Worm (Caenorhabditis elegans): ENCODE results near the gene daf-15.

Gene daf-15

DNA sequence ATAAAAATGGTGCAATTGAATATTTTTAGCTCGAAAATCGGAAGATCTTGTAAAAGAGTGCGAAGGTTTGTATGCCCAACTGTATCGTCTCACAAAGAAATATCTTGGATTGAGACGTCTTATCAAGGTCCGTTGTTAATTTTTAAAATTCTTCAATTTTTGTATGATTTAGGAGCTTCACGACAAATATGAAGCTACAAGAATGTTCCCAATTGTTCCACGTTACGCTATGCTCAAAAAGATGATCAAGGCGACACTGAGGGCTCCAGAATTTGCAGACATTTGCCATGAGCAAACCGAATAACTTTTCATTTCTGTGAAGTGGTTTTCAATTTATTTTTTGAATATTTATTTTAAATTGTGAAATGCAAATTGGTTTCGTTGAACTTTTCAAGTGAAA is 52.7 kb downstream of the daf-15 start (continued):
- TF ChIP-seq nhr-179 (tag; optimal IDR thresholded peaks at IDR 0.05) (no peak), Y56A3A.18 (GFP tag; IDR thresholded peaks at IDR 0.05) (peak; percentile 83), attf-3 (GFP tag; conservative IDR thresholded peaks at IDR 0.05) (no peak), lsl-1 (GFP tag; optimal IDR thresholded peaks at IDR 0.05) (peak; percentile 6), C17E4.6 (GFP tag; IDR thresholded peaks at IDR 0.05) (no peak), Y53G8AR.9 (GFP tag; conservative IDR thresholded peaks at IDR 0.05) (peak; percentile 82), ceh-100 (GFP tag; IDR thresholded peaks at IDR 0.05) (no peak), somi-1 (GFP tag; optimal IDR thresholded peaks at IDR 0.05) (no peak), unc-130 (GFP tag; optimal IDR thresholded peaks at IDR 0.05) (no peak), nfya-1 (tag; optimal IDR thresholded peaks at IDR 0.05; ENCODE audit: borderline replicate concordance, insufficient read depth) (no peak), F33H1.4 (GFP tag; IDR thresholded peaks at IDR 0.05) (no peak), mcd-1 (GFP tag; IDR thresholded peaks at IDR 0.05) (no peak), Y79H2A.3 (GFP tag; conservative IDR thresholded peaks at IDR 0.05) (no peak), him-1 (tag; optimal IDR thresholded peaks at IDR 0.05) (peak; percentile 62), ekl-4 (GFP tag; IDR thresholded peaks at IDR 0.05) (peak; percentile 78; the same call in 1 of the 2 replicates), madf-3 (GFP tag; IDR thresholded peaks at IDR 0.05) (peak; percentile 80), ztf-22 (GFP tag; optimal IDR thresholded peaks at IDR 0.05) (no peak), ceh-27 (GFP tag; optimal IDR thresholded peaks at IDR 0.05) (no peak), B0019.2 (GFP tag; conservative IDR thresholded peaks at IDR 0.05) (no peak), tbp1 (GFP tag; optimal IDR thresholded peaks at IDR 0.05) (no peak), hmg-1.2 (GFP tag; IDR thresholded peaks at IDR 0.05) (peak; percentile 30; the same call in 1 of the 2 replicates), aptf-3 (GFP tag; IDR thresholded peaks at IDR 0.05) (no peak), ztf-25 (GFP tag; IDR thresholded peaks at IDR 0.05) (no peak), ceh-91 (GFP tag; IDR thresholded peaks at IDR 0.05) (no peak), ceh-40 (GFP tag; IDR thresholded peaks at IDR 0.05) (no peak), ceh-79 (tag; optimal IDR thresholded peaks at IDR 0.05) (no peak), nhr-27 (tag; optimal IDR thresholded peaks at IDR 0.05) (no peak), rec-8 (tag; optimal IDR thresholded peaks at IDR 0.05) (no peak), snpc-3.4 (tag; optimal IDR thresholded peaks at IDR 0.05) (peak; percentile 12), madf-8 (GFP tag; conservative IDR thresholded peaks at IDR 0.05) (no peak), atf-7 (tag; optimal IDR thresholded peaks at IDR 0.05) (peak; percentile 23), hlh-12 (tag; optimal IDR thresholded peaks at IDR 0.05) (no peak), snpc-1.3 (tag; optimal IDR thresholded peaks at IDR 0.05; ENCODE audit: insufficient read depth) (peak; percentile 24), C06A6.2 (GFP tag; conservative IDR thresholded peaks at IDR 0.05) (no peak; the same call in 1 of the 2 replicates), hrde-1 (tag; optimal IDR thresholded peaks at IDR 0.05; ENCODE audit: borderline replicate concordance) (no peak), F55B11.4 (tag; optimal IDR thresholded peaks at IDR 0.05; ENCODE audit: borderline replicate concordance, insufficient read depth) (no peak), ets-4 (GFP tag; optimal IDR thresholded peaks at IDR 0.05) (no peak), ztf-28 (GFP tag; IDR thresholded peaks at IDR 0.05) (no peak), madf-6 (GFP tag; IDR thresholded peaks at IDR 0.05) (no peak), madf-10 (tag; optimal IDR thresholded peaks at IDR 0.05) (no peak), nhr-120 (GFP tag; IDR thresholded peaks at IDR 0.05) (no peak), bed-1 (GFP tag; IDR thresholded peaks at IDR 0.05) (no peak), mes-4 (tag; optimal IDR thresholded peaks at IDR 0.05) (no peak), chd-7 (tag; optimal IDR thresholded peaks at IDR 0.05) (peak; percentile 26), zim-3 (tag; optimal IDR thresholded peaks at IDR 0.05) (no peak), sptf-2 (GFP tag; optimal IDR thresholded peaks at IDR 0.05) (no peak), fkh-3 (tag; optimal IDR thresholded peaks at IDR 0.05) (no peak), bed-2 (GFP tag; IDR thresholded peaks at IDR 0.05) (no peak), lin-40 (tag; optimal IDR thresholded peaks at IDR 0.05) (peak; percentile 39)
